Worm (Caenorhabditis elegans) whole organism, young adult: ENCODE results near the gene pot-1.

Experiments
- F10E7.11 ChIP-seq: sonication (generic microtip); optimal IDR thresholded peaks from 2 replicates; lab custom pipeline; 2017; ENCODE audit warnings: mild to moderate bottlenecking, missing genetic modification characterization, moderate library complexity, missing compliant biosample characterization
- F23B12.7 ChIP-seq: sonication (generic microtip); optimal IDR thresholded peaks from 2 replicates; lab custom pipeline; 2017; ENCODE audit warnings: missing genetic modification characterization, mild to moderate bottlenecking, missing compliant biosample characterization, antibody characterized with exemption, moderate library complexity; ENCODE audit not compliant: insufficient read depth
- F33H1.4 ChIP-seq: fragments of 200-800 bp; sonication (Bioruptor generic); IDR thresholded peaks from 2 replicates; pipeline ENCODE4 v1.3.6; 2022; ENCODE audit warnings: missing genetic modification reagents, missing genetic modification characterization, missing compliant biosample characterization
- F37B4.10 ChIP-seq: fragments of 200-800 bp; sonication (Bioruptor generic); IDR thresholded peaks from 2 replicates; pipeline ENCODE4 v1.3.6; 2022; ENCODE audit warnings: missing genetic modification characterization, missing compliant biosample characterization
- F49E8.2 ChIP-seq: sonication (generic microtip); optimal IDR thresholded peaks from 3 replicates; lab custom pipeline; 2017; ENCODE audit warnings: missing genetic modification characterization, mild to moderate bottlenecking, missing compliant biosample characterization, antibody characterized with exemption, moderate library complexity; ENCODE audit not compliant: insufficient read depth
- F57C9.4 ChIP-seq: sonication (generic microtip); optimal IDR thresholded peaks from 2 replicates; lab custom pipeline; 2017; ENCODE audit warnings: mild to moderate bottlenecking, missing genetic modification characterization, missing compliant biosample characterization
- K11D2.4 ChIP-seq: fragments of 200-800 bp; sonication (Bioruptor generic); IDR thresholded peaks from 2 replicates; pipeline ENCODE4 v1.3.6; 2022; ENCODE audit warnings: missing genetic modification reagents, missing genetic modification characterization, missing compliant biosample characterization
- Y53F4B.3 ChIP-seq: fragments of 200-800 bp; sonication (Bioruptor generic); IDR thresholded peaks from 2 replicates; pipeline ENCODE4 v1.3.6; 2022; ENCODE audit warnings: missing genetic modification reagents, missing genetic modification characterization, missing compliant biosample characterization
- aptf-2 ChIP-seq: fragments of 200-800 bp; sonication (Bioruptor generic); conservative IDR thresholded peaks from 2 replicates; pipeline ENCODE4 v1.3.6; 2022; ENCODE audit warnings: missing genetic modification reagents, missing genetic modification characterization, missing compliant biosample characterization
- aptf-3 ChIP-seq: fragments of 200-800 bp; sonication (Bioruptor generic); IDR thresholded peaks from 2 replicates; pipeline ENCODE4 v1.3.6; 2022; ENCODE audit warnings: missing genetic modification characterization, missing compliant biosample characterization
- atf-7 ChIP-seq: sonication (generic microtip); optimal IDR thresholded peaks from 2 replicates; lab custom pipeline; 2017; ENCODE audit warnings: mild to moderate bottlenecking, missing genetic modification characterization, missing compliant biosample characterization
- attf-3 ChIP-seq: fragments of 200-800 bp; sonication (Bioruptor generic); conservative IDR thresholded peaks from 2 replicates; pipeline ENCODE4 v1.3.6; 2022; ENCODE audit warnings: missing genetic modification reagents, missing genetic modification characterization, missing compliant biosample characterization
- bed-1 ChIP-seq: fragments of 200-800 bp; sonication (Bioruptor generic); IDR thresholded peaks from 2 replicates; pipeline ENCODE4 v1.3.6; 2022; ENCODE audit warnings: missing genetic modification reagents, missing genetic modification characterization, missing compliant biosample characterization
- bed-2 ChIP-seq: fragments of 200-800 bp; sonication (Bioruptor generic); IDR thresholded peaks from 2 replicates; pipeline ENCODE4 v1.3.6; 2022; ENCODE audit warnings: missing genetic modification reagents, missing genetic modification characterization, missing compliant biosample characterization
- ccch-3 ChIP-seq: fragments of 200-800 bp; sonication (Bioruptor generic); optimal IDR thresholded peaks from 2 replicates; lab custom pipeline; 2018; ENCODE audit warnings: mild to moderate bottlenecking, missing genetic modification characterization, missing compliant biosample characterization
- cebp-1 ChIP-seq, 2 experiments: fragments of 200-800 bp in 1 of 2; sonication (Bioruptor generic) in 1 of 2; sonication (generic microtip) in 1 of 2; IDR thresholded peaks in 1 of 2; optimal IDR thresholded peaks in 1 of 2; 2 replicates each; pipeline versions ENCODE4 v1.3.6 to Lab custom; 2017 to 2022; ENCODE audit warnings: missing compliant biosample characterization in 2 of 2, missing genetic modification characterization in 2 of 2, mild to moderate bottlenecking in 1 of 2, missing genetic modification reagents in 1 of 2, moderate library complexity in 1 of 2
- cebp-2 ChIP-seq: fragments of 200-800 bp; sonication (Bioruptor generic); IDR thresholded peaks from 2 replicates; pipeline ENCODE4 v1.3.6; 2022; ENCODE audit warnings: missing genetic modification characterization, missing compliant biosample characterization
- ceh-40 ChIP-seq: fragments of 200-800 bp; sonication (Bioruptor generic); IDR thresholded peaks from 2 replicates; pipeline ENCODE4 v1.3.6; 2022; ENCODE audit warnings: missing genetic modification characterization, missing compliant biosample characterization
- ceh-58 ChIP-seq: fragments of 200-800 bp; sonication (Bioruptor generic); IDR thresholded peaks from 2 replicates; pipeline ENCODE4 v1.3.6; 2022; ENCODE audit warnings: missing genetic modification characterization, missing compliant biosample characterization
- ceh-91 ChIP-seq: fragments of 200-800 bp; sonication (Bioruptor generic); IDR thresholded peaks from 2 replicates; pipeline ENCODE4 v1.3.6; 2022; ENCODE audit warnings: missing genetic modification reagents, missing genetic modification characterization, missing compliant biosample characterization
- chd-7 ChIP-seq: sonication (generic microtip); optimal IDR thresholded peaks from 2 replicates; lab custom pipeline; 2016; ENCODE audit warnings: mild to moderate bottlenecking, missing genetic modification characterization, moderate library complexity, missing compliant biosample characterization
- die-1 ChIP-seq: sonication (generic microtip); optimal IDR thresholded peaks from 2 replicates; lab custom pipeline; 2016; ENCODE audit warnings: missing genotype, mild to moderate bottlenecking, missing genetic modification characterization, missing compliant biosample characterization
- dpl-1 ChIP-seq: fragments of 150-350 bp; optimal IDR thresholded peaks from 2 replicates; lab custom pipeline; 2014; ENCODE audit warnings: missing biosample characterization, missing genetic modification reagents, missing genetic modification characterization
- efl-1 ChIP-seq: fragments of 150-350 bp; optimal IDR thresholded peaks from 2 replicates; lab custom pipeline; 2014; ENCODE audit warnings: missing biosample characterization, missing genetic modification reagents, missing genetic modification characterization
- hrde-1 ChIP-seq: sonication (generic microtip); optimal IDR thresholded peaks from 2 replicates; lab custom pipeline; 2016; ENCODE audit warnings: missing genetic modification characterization, mild to moderate bottlenecking, missing compliant biosample characterization, moderate library complexity, missing genotype, missing genetic modification reagents, borderline replicate concordance
- hsf-1 ChIP-seq: fragments of 200-800 bp; sonication (Bioruptor generic); IDR thresholded peaks from 2 replicates; pipeline ENCODE4 v1.3.6; 2022; ENCODE audit warnings: missing genetic modification reagents, missing genetic modification characterization, missing compliant biosample characterization
- lin-35 ChIP-seq, 3 experiments: fragments of 150-350 bp in 2 of 3; sonication (generic microtip) in 1 of 3; optimal IDR thresholded peaks; 2 replicates each; lab custom pipeline; 2014 to 2018; ENCODE audit warnings: missing biosample characterization in 3 of 3, missing genetic modification characterization in 3 of 3, missing genetic modification reagents in 3 of 3
- lsy-27 ChIP-seq: sonication (generic microtip); optimal IDR thresholded peaks from 2 replicates; lab custom pipeline; 2017; ENCODE audit warnings: missing genetic modification characterization, mild to moderate bottlenecking, missing compliant biosample characterization, antibody characterized with exemption, missing genotype, borderline replicate concordance; ENCODE audit not compliant: insufficient read depth
- madf-3 ChIP-seq: fragments of 200-800 bp; sonication (Bioruptor generic); IDR thresholded peaks from 2 replicates; pipeline ENCODE4 v1.3.6; 2022; ENCODE audit warnings: missing genetic modification reagents, missing genetic modification characterization, missing compliant biosample characterization
- madf-6 ChIP-seq: fragments of 200-800 bp; sonication (Bioruptor generic); IDR thresholded peaks from 2 replicates; pipeline ENCODE4 v1.3.6; 2022; ENCODE audit warnings: missing genetic modification reagents, missing genetic modification characterization, missing compliant biosample characterization
- nfya-1 ChIP-seq: sonication (generic microtip); optimal IDR thresholded peaks from 2 replicates; lab custom pipeline; 2017; ENCODE audit warnings: antibody characterized with exemption, missing compliant biosample characterization, missing genetic modification characterization, borderline replicate concordance; ENCODE audit not compliant: insufficient read depth
- nhr-80 ChIP-seq: sonication (generic microtip); optimal IDR thresholded peaks from 2 replicates; lab custom pipeline; 2016; ENCODE audit warnings: missing genetic modification characterization, missing compliant biosample characterization
- nhr-90 ChIP-seq: sonication (generic microtip); optimal IDR thresholded peaks from 2 replicates; lab custom pipeline; 2016; ENCODE audit warnings: missing genotype, mild to moderate bottlenecking, missing genetic modification characterization, missing compliant biosample characterization
- pbrm-1 ChIP-seq: fragments of 200-800 bp; sonication (Bioruptor generic); IDR thresholded peaks from 2 replicates; pipeline ENCODE4 v1.3.6; 2022; ENCODE audit warnings: missing genetic modification reagents, missing genetic modification characterization, missing compliant biosample characterization
- rcor-1 ChIP-seq: fragments of 200-800 bp; sonication (Bioruptor generic); IDR thresholded peaks from 2 replicates; pipeline ENCODE4 v1.3.6; 2022; ENCODE audit warnings: missing genetic modification reagents, missing genetic modification characterization, missing compliant biosample characterization
- rpc-1 ChIP-seq, 2 experiments: fragments of 150-350 bp in 1 of 2; sonication (generic microtip) in 1 of 2; optimal IDR thresholded peaks; 2 replicates each; lab custom pipeline; 2014 to 2018; ENCODE audit warnings: missing biosample characterization in 1 of 2, missing genetic modification characterization in 1 of 2, missing genetic modification reagents in 1 of 2, missing genotype in 1 of 2
- snpc-1.1 ChIP-seq: sonication (generic microtip); optimal IDR thresholded peaks from 2 replicates; lab custom pipeline; 2017; ENCODE audit warnings: missing genetic modification characterization, mild to moderate bottlenecking, missing compliant biosample characterization, antibody characterized with exemption, moderate library complexity, missing genotype, missing genetic modification reagents; ENCODE audit not compliant: insufficient read depth
- snpc-1.3 ChIP-seq: sonication (generic microtip); optimal IDR thresholded peaks from 2 replicates; lab custom pipeline; 2017; ENCODE audit warnings: missing genetic modification characterization, mild to moderate bottlenecking, missing compliant biosample characterization, antibody characterized with exemption, moderate library complexity, missing genotype, missing genetic modification reagents; ENCODE audit not compliant: insufficient read depth
- snpc-3.4 ChIP-seq: sonication (generic microtip); optimal IDR thresholded peaks from 2 replicates; lab custom pipeline; 2017; ENCODE audit warnings: missing genetic modification characterization, mild to moderate bottlenecking, missing compliant biosample characterization, antibody characterized with exemption, moderate library complexity, missing genotype, missing genetic modification reagents
- somi-1 ChIP-seq: fragments of 200-800 bp; sonication (Bioruptor generic); optimal IDR thresholded peaks from 2 replicates; lab custom pipeline; 2018; ENCODE audit warnings: mild to moderate bottlenecking, missing genetic modification characterization, missing compliant biosample characterization
- tbx-9 ChIP-seq: sonication (generic microtip); optimal IDR thresholded peaks from 2 replicates; lab custom pipeline; 2016; ENCODE audit warnings: borderline replicate concordance, missing genetic modification characterization, inconsistent platforms, missing compliant biosample characterization
- tlf-1 ChIP-seq: fragments of 200-800 bp; sonication (Bioruptor generic); optimal IDR thresholded peaks from 2 replicates; lab custom pipeline; 2018; ENCODE audit warnings: mild to moderate bottlenecking, missing genetic modification characterization, missing compliant biosample characterization
- unc-130 ChIP-seq: sonication (generic microtip); optimal IDR thresholded peaks from 2 replicates; lab custom pipeline; 2016; ENCODE audit warnings: missing genetic modification reagents, missing genetic modification characterization, missing compliant biosample characterization
- xnd-1 ChIP-seq: sonication (generic microtip); optimal IDR thresholded peaks from 2 replicates; lab custom pipeline; 2016; ENCODE audit warnings: missing genotype, missing genetic modification reagents, missing genetic modification characterization, missing compliant biosample characterization
- zfh-2 ChIP-seq: fragments of 200-800 bp; sonication (Bioruptor generic); conservative IDR thresholded peaks from 2 replicates; pipeline ENCODE4 v1.3.6; 2022; ENCODE audit warnings: missing genetic modification reagents, missing genetic modification characterization, missing compliant biosample characterization
- ztf-25 ChIP-seq: fragments of 200-800 bp; sonication (Bioruptor generic); IDR thresholded peaks from 2 replicates; pipeline ENCODE4 v1.3.6; 2022; ENCODE audit warnings: missing genetic modification reagents, missing genetic modification characterization, missing compliant biosample characterization

pot-1 gene

ce11 chrIII:7103940-7104440, 29.5 kb downstream of the pot-1 start, which contains the start of gene cpg-2 (continued):
- TF ChIP-seq ztf-25 (GFP tag; lab: Robert Waterston, UW) (no peak), F37B4.10 (GFP tag; lab: Robert Waterston, UW) (no peak), efl-1 (GFP tag; lab: Kevin White, UChicago) (peak; percentile 99), ccch-3 (GFP tag; lab: Kevin White, UChicago) (no peak), Y53F4B.3 (GFP tag; lab: Robert Waterston, UW) (no peak), zfh-2 (no peak), attf-3 (peak; percentile 24; the same call in 1 of the 2 replicates), F23B12.7 (tag; lab: Kevin White, UChicago) (peak; percentile 64), ceh-91 (GFP tag; lab: Robert Waterston, UW) (peak; percentile 98), bed-2 (no peak), chd-7 (tag; lab: Kevin White, UChicago) (no peak), snpc-3.4 (tag; lab: Kevin White, UChicago) (peak; percentile 96), bed-1 (GFP tag; lab: Robert Waterston, UW) (no peak), cebp-2 (GFP tag; lab: Robert Waterston, UW) (no peak), aptf-2 (GFP tag; lab: Robert Waterston, UW) (no peak), hrde-1 (tag; lab: Kevin White, UChicago) (peak; percentile 50), pbrm-1 (GFP tag; lab: Robert Waterston, UW) (peak; percentile 27; the same call in 1 of the 2 replicates), aptf-3 (GFP tag; lab: Robert Waterston, UW) (no peak), F10E7.11 (tag; lab: Kevin White, UChicago) (no peak), ceh-58 (no peak), die-1 (no peak), K11D2.4 (GFP tag; lab: Robert Waterston, UW) (no peak), atf-7 (tag; lab: Kevin White, UChicago) (no peak), xnd-1 (tag; lab: Kevin White, UChicago) (peak; percentile 97), rpc-1 (optimal IDR thresholded peaks at IDR 0.05; lab: Kevin White, UChicago) (no peak), rpc-1 (tag; optimal IDR thresholded peaks at IDR 0.05; lab: Kevin White, UChicago) (no peak), somi-1 (GFP tag; lab: Kevin White, UChicago) (no peak), rcor-1 (GFP tag; lab: Robert Waterston, UW) (peak; percentile 91), F49E8.2 (tag; lab: Kevin White, UChicago) (peak; percentile 95), cebp-1 (GFP tag; IDR thresholded peaks at IDR 0.05; lab: Robert Waterston, UW) (no peak), cebp-1 (tag; optimal IDR thresholded peaks at IDR 0.05; lab: Kevin White, UChicago) (no peak), F57C9.4 (tag; lab: Kevin White, UChicago) (no peak), nhr-80 (no peak), tlf-1 (GFP tag; lab: Kevin White, UChicago) (peak; percentile 90), madf-6 (GFP tag; lab: Robert Waterston, UW) (peak; percentile 100), snpc-1.3 (peak; percentile 89), tbx-9 (tag; lab: Kevin White, UChicago) (no peak), lin-35 (GFP tag; optimal IDR thresholded peaks at IDR 0.05; lab: Kevin White, UChicago) (peak; percentile 4 to 89 (median 58)), dpl-1 (peak; percentile 95), snpc-1.1 (tag; lab: Kevin White, UChicago) (peak; percentile 82), madf-3 (peak; percentile 91), lsy-27 (tag; lab: Kevin White, UChicago) (no peak), F33H1.4 (GFP tag; lab: Robert Waterston, UW) (peak; percentile 85), ceh-40 (GFP tag; lab: Robert Waterston, UW) (no peak), hsf-1 (GFP tag; lab: Robert Waterston, UW) (peak; percentile 86), nfya-1 (tag; lab: Kevin White, UChicago) (no peak), nhr-90 (tag; lab: Kevin White, UChicago) (no peak), unc-130 (GFP tag; lab: Kevin White, UChicago) (peak; percentile 94)
